Worm (Caenorhabditis elegans): ENCODE results near the gene cwp-2.
A peak's percentile ranks its signal among the peaks of the same experiment; 100 is the strongest.

cwp-2 gene

ce11 chrV:4846507-4846906, 4.1 kb upstream of the cwp-2 start:
- TF ChIP-seq elt-2 (tag; optimal IDR thresholded peaks at IDR 0.05) (no peak), ceh-82 (tag; optimal IDR thresholded peaks at IDR 0.05) (no peak), unc-39 (tag; optimal IDR thresholded peaks at IDR 0.05) (no peak), nhr-67 (tag; optimal IDR thresholded peaks at IDR 0.05) (no peak), nhr-43 (tag; optimal IDR thresholded peaks at IDR 0.05; ENCODE audit: poor library complexity, severe bottlenecking) (no peak), skn-1 (tag; optimal IDR thresholded peaks at IDR 0.05) (no peak), fkh-10 (GFP tag; optimal IDR thresholded peaks at IDR 0.05) (no peak), mdl-1 (tag; optimal IDR thresholded peaks at IDR 0.05) (no peak), snpc-4 (tag; optimal IDR thresholded peaks at IDR 0.05) (no peak), pha-4 (tag; optimal IDR thresholded peaks at IDR 0.05) (no peak), ztf-11 (tag; optimal IDR thresholded peaks at IDR 0.05) (no peak), nfya-1 (tag; optimal IDR thresholded peaks at IDR 0.05; ENCODE audit: insufficient read depth) (no peak), nhr-12 (tag; optimal IDR thresholded peaks at IDR 0.05) (no peak), ceh-9 (tag; optimal IDR thresholded peaks at IDR 0.05) (no peak), lin-15B (tag; optimal IDR thresholded peaks at IDR 0.05) (no peak), fkh-2 (tag; optimal IDR thresholded peaks at IDR 0.05) (no peak), egl-27 (tag; optimal IDR thresholded peaks at IDR 0.05) (no peak), hmg-11 (tag; optimal IDR thresholded peaks at IDR 0.05) (no peak), R02D3.7 (tag; optimal IDR thresholded peaks at IDR 0.05) (no peak), nhr-28 (tag; optimal IDR thresholded peaks at IDR 0.05) (no peak)

DNA sequence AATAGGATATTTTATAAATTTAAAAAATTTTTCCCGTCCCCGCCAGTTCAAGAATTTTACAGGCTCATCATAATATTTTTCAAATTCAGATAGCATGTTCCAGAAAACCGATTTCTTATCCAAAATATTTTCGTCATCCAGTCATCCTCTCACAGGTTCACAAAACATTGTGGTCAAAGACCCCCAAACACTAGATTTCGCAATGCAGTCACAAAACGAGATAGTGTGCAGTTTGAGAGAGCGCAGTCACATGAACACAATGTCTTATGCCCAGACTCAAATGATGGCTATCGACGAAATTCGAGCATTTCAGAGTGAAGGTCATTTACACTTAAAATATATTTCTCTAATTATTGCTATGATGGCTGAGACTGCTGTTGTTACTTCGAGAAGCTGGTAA, 2.1 kb upstream of the cwp-2 start, which contains the start of gene abhd-5.2:
TSS of gene abhd-5.2 (plus strand) at position 95 of the 400 bp plus-strand sequence.
- TF ChIP-seq egl-27 (tag; optimal IDR thresholded peaks at IDR 0.05), result no peak
- TF ChIP-seq lin-39 (tag; optimal IDR thresholded peaks at IDR 0.05), result peak; percentile 48
- no peak for TF ChIP-seq ZK546.5 (tag; optimal IDR thresholded peaks at IDR 0.05)
- TF ChIP-seq snpc-4 (tag; optimal IDR thresholded peaks at IDR 0.05), result peak; percentile 48
- no peak for TF ChIP-seq fos-1 (tag; optimal IDR thresholded peaks at IDR 0.05)
- TF ChIP-seq ceh-82 (tag; optimal IDR thresholded peaks at IDR 0.05), result no peak
- TF ChIP-seq mdl-1 (tag; optimal IDR thresholded peaks at IDR 0.05), result no peak
- no peak for TF ChIP-seq nhr-237 (tag; optimal IDR thresholded peaks at IDR 0.05)
- no peak for TF ChIP-seq aly-2 (tag; optimal IDR thresholded peaks at IDR 0.05)
- peak; percentile 26 for TF ChIP-seq ceh-28 (tag; optimal IDR thresholded peaks at IDR 0.05)
- TF ChIP-seq mml-1 (tag; optimal IDR thresholded peaks at IDR 0.05), result no peak
- no peak for TF ChIP-seq lsy-12 (tag; optimal IDR thresholded peaks at IDR 0.05)
- no peak for TF ChIP-seq elt-1 (tag; optimal IDR thresholded peaks at IDR 0.05)
- TF ChIP-seq ceh-16 (tag; optimal IDR thresholded peaks at IDR 0.05), result no peak
- no peak for TF ChIP-seq tbx-2 (tag; optimal IDR thresholded peaks at IDR 0.05)
- no peak for TF ChIP-seq nhr-11 (tag; optimal IDR thresholded peaks at IDR 0.05)
- no peak for TF ChIP-seq fkh-10 (GFP tag; optimal IDR thresholded peaks at IDR 0.05)
- TF ChIP-seq jun-1 (tag; optimal IDR thresholded peaks at IDR 0.05), result no peak
- no peak for TF ChIP-seq nhr-28 (tag; optimal IDR thresholded peaks at IDR 0.05)
- TF ChIP-seq hmg-11 (tag; optimal IDR thresholded peaks at IDR 0.05), result peak; percentile 55
- TF ChIP-seq pha-4 (tag; optimal IDR thresholded peaks at IDR 0.05), result peak; percentile 50
- no peak for TF ChIP-seq R02D3.7 (tag; optimal IDR thresholded peaks at IDR 0.05)
- no peak for TF ChIP-seq ztf-4 (tag; optimal IDR thresholded peaks at IDR 0.05)
- no peak for TF ChIP-seq nhr-77 (tag; optimal IDR thresholded peaks at IDR 0.05)
- TF ChIP-seq ceh-9 (tag; optimal IDR thresholded peaks at IDR 0.05), result no peak
- no peak for TF ChIP-seq nhr-43 (tag; optimal IDR thresholded peaks at IDR 0.05; ENCODE audit: poor library complexity, severe bottlenecking)
- TF ChIP-seq nhr-76 (tag; optimal IDR thresholded peaks at IDR 0.05), result no peak
- TF ChIP-seq ama-1 (optimal IDR thresholded peaks at IDR 0.05), result no peak
- no peak for TF ChIP-seq daf-12 (tag; optimal IDR thresholded peaks at IDR 0.05)
- no peak for TF ChIP-seq zag-1 (tag; optimal IDR thresholded peaks at IDR 0.05)
- peak; percentile 8 for TF ChIP-seq nhr-23 (tag; optimal IDR thresholded peaks at IDR 0.05)
- TF ChIP-seq lin-15B (tag; optimal IDR thresholded peaks at IDR 0.05), result peak; percentile 29
- TF ChIP-seq elt-2 (tag; optimal IDR thresholded peaks at IDR 0.05), result peak; percentile 26
- peak; percentile 39 for TF ChIP-seq pqm-1 (tag; optimal IDR thresholded peaks at IDR 0.05)
- no peak for TF ChIP-seq skn-1 (tag; optimal IDR thresholded peaks at IDR 0.05)
- TF ChIP-seq fkh-2 (tag; optimal IDR thresholded peaks at IDR 0.05), result no peak
- no peak for TF ChIP-seq elt-3 (tag; optimal IDR thresholded peaks at IDR 0.05)
- TF ChIP-seq nhr-25 (tag; optimal IDR thresholded peaks at IDR 0.05), result peak; percentile 37
- TF ChIP-seq unc-62 (GFP tag; optimal IDR thresholded peaks at IDR 0.05), result no peak
- TF ChIP-seq sea-2 (GFP tag; optimal IDR thresholded peaks at IDR 0.05), result no peak
- TF ChIP-seq nhr-67 (tag; optimal IDR thresholded peaks at IDR 0.05), result no peak
- no peak for TF ChIP-seq nhr-12 (tag; optimal IDR thresholded peaks at IDR 0.05)
- peak; percentile 62 for TF ChIP-seq nfya-1 (tag; optimal IDR thresholded peaks at IDR 0.05; ENCODE audit: insufficient read depth)
- TF ChIP-seq eor-1 (tag; optimal IDR thresholded peaks at IDR 0.05), result no peak
- no peak for TF ChIP-seq ztf-11 (tag; optimal IDR thresholded peaks at IDR 0.05)
- TF ChIP-seq egl-5 (tag; optimal IDR thresholded peaks at IDR 0.05), result no peak
- no peak for TF ChIP-seq unc-39 (tag; optimal IDR thresholded peaks at IDR 0.05)
